Worm (Caenorhabditis elegans): ENCODE results near the gene C06G3.3.

C06G3.3 gene

ce11 chrIV:7012214-7012613, 23.7 kb upstream of the C06G3.3 start:
- TF ChIP-seq ztf-23 (GFP tag; IDR thresholded peaks at IDR 0.05) (no peak), klf-2 (GFP tag; conservative IDR thresholded peaks at IDR 0.05) (no peak), ztf-29 (GFP tag; IDR thresholded peaks at IDR 0.05) (no peak), tab-1 (GFP tag; IDR thresholded peaks at IDR 0.05) (no peak), cog-1 (tag; optimal IDR thresholded peaks at IDR 0.05) (no peak), flt-1 (GFP tag; IDR thresholded peaks at IDR 0.05) (no peak), med-1 (GFP tag; optimal IDR thresholded peaks at IDR 0.05; ENCODE audit: insufficient read depth) (no peak), ref-1 (GFP tag; conservative IDR thresholded peaks at IDR 0.05) (no peak), T22C8.4 (GFP tag; IDR thresholded peaks at IDR 0.05) (no peak)

ce11 chrIV:7012731-7013445, 23.0 kb upstream of the C06G3.3 start:
- TF ChIP-seq ztf-23 (GFP tag; IDR thresholded peaks at IDR 0.05) (no peak), ztf-29 (GFP tag; IDR thresholded peaks at IDR 0.05) (no peak), ref-1 (GFP tag; conservative IDR thresholded peaks at IDR 0.05) (no peak), tab-1 (GFP tag; IDR thresholded peaks at IDR 0.05) (no peak), T22C8.4 (GFP tag; IDR thresholded peaks at IDR 0.05) (no peak), flt-1 (GFP tag; IDR thresholded peaks at IDR 0.05) (no peak), med-1 (GFP tag; optimal IDR thresholded peaks at IDR 0.05; ENCODE audit: insufficient read depth) (no peak), klf-2 (GFP tag; conservative IDR thresholded peaks at IDR 0.05) (no peak), cog-1 (tag; optimal IDR thresholded peaks at IDR 0.05) (no peak)

DNA sequence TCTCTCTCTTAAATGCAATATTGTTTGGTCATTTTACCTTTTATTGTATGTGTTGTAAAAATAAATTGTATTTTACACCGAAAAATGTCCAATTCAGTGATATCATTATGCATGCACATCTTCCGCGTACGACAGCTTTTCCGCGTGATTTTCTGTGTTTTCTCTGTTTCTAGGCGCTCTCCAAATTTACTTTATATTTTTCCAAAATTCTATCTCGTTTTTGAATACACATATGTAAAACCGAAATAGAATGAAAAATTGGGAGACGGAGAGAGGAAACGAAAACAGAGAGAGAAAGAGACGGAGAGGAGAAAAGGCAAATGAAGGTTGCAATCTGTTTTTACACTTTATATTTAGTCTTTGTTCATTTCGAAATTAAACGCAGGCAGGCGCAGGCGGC, 19.4 kb upstream of the C06G3.3 start:
- no peak for TF ChIP-seq ref-1 (GFP tag; conservative IDR thresholded peaks at IDR 0.05)
- TF ChIP-seq flt-1 (GFP tag; IDR thresholded peaks at IDR 0.05) = no peak
- no peak for TF ChIP-seq med-1 (GFP tag; optimal IDR thresholded peaks at IDR 0.05; ENCODE audit: insufficient read depth)
- no peak for TF ChIP-seq klf-2 (GFP tag; conservative IDR thresholded peaks at IDR 0.05)
- TF ChIP-seq ztf-23 (GFP tag; IDR thresholded peaks at IDR 0.05) = no peak
- no peak for TF ChIP-seq tab-1 (GFP tag; IDR thresholded peaks at IDR 0.05)
- no peak for TF ChIP-seq ztf-29 (GFP tag; IDR thresholded peaks at IDR 0.05)
- TF ChIP-seq cog-1 (tag; optimal IDR thresholded peaks at IDR 0.05) = no peak
- TF ChIP-seq T22C8.4 (GFP tag; IDR thresholded peaks at IDR 0.05) = no peak

DNA sequence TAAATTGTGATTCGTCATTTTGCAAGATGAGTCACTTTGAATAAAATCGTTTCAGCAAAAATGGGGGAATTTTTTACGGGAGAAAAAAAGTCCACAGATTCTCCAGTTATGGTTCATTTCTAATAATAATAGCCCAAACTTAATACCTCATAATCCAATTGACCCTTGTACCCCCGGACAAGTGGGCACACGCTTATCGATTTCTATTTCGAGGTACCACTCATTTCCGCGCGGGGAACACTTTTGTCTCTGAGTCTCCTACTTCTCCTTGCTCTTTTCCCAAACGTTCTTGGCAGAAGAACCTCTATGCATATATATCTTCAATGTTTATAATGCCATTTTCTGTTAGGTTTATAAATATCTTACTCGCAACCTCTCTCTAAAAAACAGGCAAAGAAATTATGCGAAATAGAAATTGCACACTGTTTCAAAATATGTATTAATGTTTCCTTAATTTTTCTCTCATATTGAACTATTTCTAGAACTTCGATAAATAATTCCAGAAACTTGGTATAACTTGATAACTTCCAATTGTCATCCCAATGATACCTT, 18.7 kb upstream of the C06G3.3 start, which contains the start of gene gldi-4:
gldi-4 (plus strand) TSS at position 502 of the 552 bp plus-strand sequence.
- no peak for TF ChIP-seq klf-2 (GFP tag; conservative IDR thresholded peaks at IDR 0.05)
- no peak for TF ChIP-seq ref-1 (GFP tag; conservative IDR thresholded peaks at IDR 0.05)
- TF ChIP-seq T22C8.4 (GFP tag; IDR thresholded peaks at IDR 0.05) = no peak
- TF ChIP-seq tab-1 (GFP tag; IDR thresholded peaks at IDR 0.05) = no peak
- TF ChIP-seq flt-1 (GFP tag; IDR thresholded peaks at IDR 0.05) = 0 out of 2 replicates have a peak, but pooled peaks have one; percentile 42

DNA sequence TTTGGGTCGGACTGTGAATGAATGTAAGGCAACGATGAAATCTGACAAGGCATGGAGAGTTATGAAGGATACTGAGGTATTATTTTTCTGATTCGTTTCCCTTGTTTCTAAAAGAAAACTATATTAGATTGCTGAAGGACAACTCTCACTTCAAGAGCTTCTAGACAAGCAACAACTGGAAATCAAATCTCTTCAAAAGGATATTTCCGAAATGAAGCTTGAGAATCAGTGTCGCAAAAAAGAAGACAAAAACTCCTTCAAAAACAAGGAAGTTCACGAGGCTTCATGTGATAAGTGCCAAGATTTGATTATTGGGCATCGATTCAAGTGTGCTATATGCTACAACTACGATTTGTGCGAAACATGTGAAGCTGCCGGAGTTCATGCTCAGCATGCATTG, 17.3 kb upstream of the C06G3.3 start:
- TF ChIP-seq tab-1 (GFP tag; IDR thresholded peaks at IDR 0.05) = no peak
- TF ChIP-seq klf-2 (GFP tag; conservative IDR thresholded peaks at IDR 0.05) = no peak
- no peak for TF ChIP-seq ref-1 (GFP tag; conservative IDR thresholded peaks at IDR 0.05)

DNA sequence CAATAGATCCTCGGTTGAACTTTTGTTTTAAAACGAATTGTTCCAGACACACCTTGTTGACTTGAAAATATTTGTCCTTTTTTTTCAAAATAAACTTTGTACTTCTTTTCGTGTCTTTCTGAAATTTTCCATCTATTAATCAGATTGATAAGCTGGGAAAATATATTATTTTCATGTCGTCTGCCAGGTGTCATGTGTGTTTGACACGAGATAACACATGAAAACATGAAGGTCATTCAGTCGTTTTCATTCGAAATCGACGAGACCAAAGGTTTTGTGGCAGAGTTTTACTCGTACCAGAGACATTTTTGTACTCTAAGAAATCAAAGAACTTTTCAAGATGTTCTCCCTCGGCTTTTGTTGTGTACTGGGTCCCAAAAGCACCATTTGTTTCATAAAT, 15.3 kb upstream of the C06G3.3 start:
- TF ChIP-seq med-1 (GFP tag; optimal IDR thresholded peaks at IDR 0.05; ENCODE audit: insufficient read depth) (no peak), cog-1 (tag; optimal IDR thresholded peaks at IDR 0.05) (no peak), T22C8.4 (GFP tag; IDR thresholded peaks at IDR 0.05) (no peak), ztf-23 (GFP tag; IDR thresholded peaks at IDR 0.05) (no peak), ztf-29 (GFP tag; IDR thresholded peaks at IDR 0.05) (no peak), flt-1 (GFP tag; IDR thresholded peaks at IDR 0.05) (no peak), ref-1 (GFP tag; conservative IDR thresholded peaks at IDR 0.05) (no peak), tab-1 (GFP tag; IDR thresholded peaks at IDR 0.05) (no peak), klf-2 (GFP tag; conservative IDR thresholded peaks at IDR 0.05) (no peak)

ce11 chrIV:7022227-7022626, 13.7 kb upstream of the C06G3.3 start:
- no peak for TF ChIP-seq flt-1 (GFP tag; IDR thresholded peaks at IDR 0.05)

ce11 chrIV:7023004-7023403, 12.9 kb upstream of the C06G3.3 start:
- TF ChIP-seq cog-1 (tag; optimal IDR thresholded peaks at IDR 0.05) = peak; percentile 63
- no peak for TF ChIP-seq klf-2 (GFP tag; conservative IDR thresholded peaks at IDR 0.05)

DNA sequence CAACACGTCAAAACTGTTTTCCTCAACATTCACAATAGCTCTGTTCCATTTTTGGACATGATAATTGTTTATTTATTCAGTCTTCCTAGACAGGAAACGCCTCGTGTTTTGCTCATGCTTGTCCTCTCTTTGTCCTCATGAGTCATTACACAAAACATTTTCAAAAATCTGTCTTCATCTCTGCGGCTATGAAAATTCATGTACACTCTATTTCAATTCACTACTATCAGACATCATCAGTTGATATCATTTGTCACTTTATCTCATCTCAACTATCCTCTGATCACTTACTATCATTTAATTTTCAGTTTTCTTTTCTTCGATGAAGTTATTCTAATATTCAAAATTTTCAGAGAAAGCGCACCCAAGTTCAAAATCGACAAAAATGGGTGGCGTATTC, 12.1 kb upstream of the C06G3.3 start, which contains the start of gene adah-1:
adah-1 (plus strand) TSS at position 354 of the 400 bp plus-strand sequence.
- TF ChIP-seq klf-2 (GFP tag; conservative IDR thresholded peaks at IDR 0.05) (no peak), tab-1 (GFP tag; IDR thresholded peaks at IDR 0.05) (no peak), ztf-29 (GFP tag; IDR thresholded peaks at IDR 0.05) (no peak), ztf-23 (GFP tag; IDR thresholded peaks at IDR 0.05) (no peak), ref-1 (GFP tag; conservative IDR thresholded peaks at IDR 0.05) (no peak), T22C8.4 (GFP tag; IDR thresholded peaks at IDR 0.05) (no peak), med-1 (GFP tag; optimal IDR thresholded peaks at IDR 0.05; ENCODE audit: insufficient read depth) (no peak), flt-1 (GFP tag; IDR thresholded peaks at IDR 0.05) (no peak), cog-1 (tag; optimal IDR thresholded peaks at IDR 0.05) (no peak)

DNA sequence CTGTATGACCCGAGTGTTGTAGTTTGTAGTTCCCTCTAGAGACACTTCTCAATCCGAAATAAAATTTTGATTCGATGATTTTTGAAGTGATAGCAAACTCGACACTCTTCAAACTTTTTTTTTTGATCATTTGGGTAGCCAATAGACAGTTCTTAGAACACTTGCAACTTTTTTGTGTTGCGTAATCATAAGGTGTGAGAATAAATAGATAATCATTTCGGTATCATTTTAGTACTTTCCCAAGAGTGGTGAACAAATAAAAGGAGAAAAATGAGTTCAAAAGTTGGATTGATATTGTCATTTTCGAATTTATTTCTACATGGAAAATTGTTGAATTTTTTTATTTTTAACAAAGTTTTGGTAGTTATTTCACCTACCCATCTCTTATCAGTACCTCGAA, 11.1 kb upstream of the C06G3.3 start:
- TF ChIP-seq T22C8.4 (GFP tag; IDR thresholded peaks at IDR 0.05) (no peak), ztf-23 (GFP tag; IDR thresholded peaks at IDR 0.05) (no peak), klf-2 (GFP tag; conservative IDR thresholded peaks at IDR 0.05) (no peak), ztf-29 (GFP tag; IDR thresholded peaks at IDR 0.05) (no peak), flt-1 (GFP tag; IDR thresholded peaks at IDR 0.05) (no peak), ref-1 (GFP tag; conservative IDR thresholded peaks at IDR 0.05) (no peak), tab-1 (GFP tag; IDR thresholded peaks at IDR 0.05) (no peak), cog-1 (tag; optimal IDR thresholded peaks at IDR 0.05) (no peak), med-1 (GFP tag; optimal IDR thresholded peaks at IDR 0.05; ENCODE audit: insufficient read depth) (no peak)
